Fruit fly (Drosophila melanogaster) whole organism: ENCODE measurements around the gene CG9330.

Source experiments
- CG8478 ChIP-seq: fragments of >200 bp; optimal IDR thresholded peaks from 2 replicates; lab custom pipeline; 2018; ENCODE audit warnings: inconsistent platforms
- EcR ChIP-seq, 2 experiments: fragments of >200 bp; optimal IDR thresholded peaks; 2 replicates each; lab custom pipeline; 2017; ENCODE audit warnings: missing biosample characterization in 2 of 2, missing genetic modification characterization in 2 of 2, missing genetic modification reagents in 2 of 2
- pan ChIP-seq: fragments of >200 bp; optimal IDR thresholded peaks from 2 replicates; lab custom pipeline; 2017
- psq ChIP-seq: fragments of >200 bp; optimal IDR thresholded peaks from 2 replicates; lab custom pipeline; 2017
- usp ChIP-seq: fragments of >200 bp; optimal IDR thresholded peaks from 2 replicates; lab custom pipeline; 2017; ENCODE audit warnings: missing biosample characterization, missing genetic modification characterization, mixed read lengths

dm6 chr3L:19635478-19635996 is 49.5 kb downstream of the CG9330 start, which contains the start of gene wnd:
- TF ChIP-seq CG8478 (lab: Kevin White, UChicago) (no peak), usp (GFP tag; lab: Kevin White, UChicago) (no peak), psq (lab: Kevin White, UChicago) (no peak), pan (lab: Kevin White, UChicago) (no peak), EcR (GFP tag; optimal IDR thresholded peaks at IDR 0.05; lab: Kevin White, UChicago) (no peak)
